Worm (Caenorhabditis elegans) whole organism, young adult: ENCODE results near the gene mpk-2.
A peak's percentile ranks its signal among the peaks of the same experiment; 100 is the strongest.

Experiments
- B0019.2 ChIP-seq: fragments of 200-800 bp; sonication (Bioruptor generic); conservative IDR thresholded peaks from 2 replicates; pipeline ENCODE4 v1.3.6; 2022; ENCODE audit warnings: missing genetic modification reagents, missing genetic modification characterization, missing compliant biosample characterization
- B0035.1 ChIP-seq: sonication (generic microtip); optimal IDR thresholded peaks from 2 replicates; lab custom pipeline; 2016; ENCODE audit warnings: missing genetic modification characterization, mild to moderate bottlenecking, missing compliant biosample characterization, missing genotype, missing genetic modification reagents
- C17E4.6 ChIP-seq: fragments of 200-800 bp; sonication (Bioruptor generic); IDR thresholded peaks from 2 replicates; pipeline ENCODE4 v1.3.6; 2022; ENCODE audit warnings: missing genetic modification reagents, missing genetic modification characterization, missing compliant biosample characterization
- F23B12.7 ChIP-seq: sonication (generic microtip); optimal IDR thresholded peaks from 2 replicates; lab custom pipeline; 2017; ENCODE audit warnings: missing genetic modification characterization, mild to moderate bottlenecking, missing compliant biosample characterization, antibody characterized with exemption, moderate library complexity; ENCODE audit not compliant: insufficient read depth
- F37B4.10 ChIP-seq: fragments of 200-800 bp; sonication (Bioruptor generic); IDR thresholded peaks from 2 replicates; pipeline ENCODE4 v1.3.6; 2022; ENCODE audit warnings: missing genetic modification characterization, missing compliant biosample characterization
- F55B11.4 ChIP-seq: sonication (generic microtip); optimal IDR thresholded peaks from 2 replicates; lab custom pipeline; 2016; ENCODE audit warnings: missing compliant biosample characterization, missing genetic modification characterization, borderline replicate concordance; ENCODE audit not compliant: insufficient read depth
- K11D2.4 ChIP-seq: fragments of 200-800 bp; sonication (Bioruptor generic); IDR thresholded peaks from 2 replicates; pipeline ENCODE4 v1.3.6; 2022; ENCODE audit warnings: missing genetic modification reagents, missing genetic modification characterization, missing compliant biosample characterization
- T07F8.4 ChIP-seq: sonication (generic microtip); optimal IDR thresholded peaks from 2 replicates; lab custom pipeline; 2016; ENCODE audit warnings: mild to moderate bottlenecking, missing genetic modification characterization, moderate library complexity, missing compliant biosample characterization
- Y53F4B.3 ChIP-seq: fragments of 200-800 bp; sonication (Bioruptor generic); IDR thresholded peaks from 2 replicates; pipeline ENCODE4 v1.3.6; 2022; ENCODE audit warnings: missing genetic modification reagents, missing genetic modification characterization, missing compliant biosample characterization
- Y67H2A.10 ChIP-seq: fragments of 200-800 bp; sonication (Bioruptor generic); conservative IDR thresholded peaks from 2 replicates; pipeline ENCODE4 v1.3.6; 2022; ENCODE audit warnings: missing genetic modification reagents, missing genetic modification characterization, missing compliant biosample characterization
- Y79H2A.3 ChIP-seq: fragments of 200-800 bp; sonication (Bioruptor generic); conservative IDR thresholded peaks from 2 replicates; pipeline ENCODE4 v1.3.6; 2022; ENCODE audit warnings: missing genetic modification reagents, missing genetic modification characterization, missing compliant biosample characterization
- akir-1 ChIP-seq: fragments of 200-800 bp; sonication (Bioruptor generic); optimal IDR thresholded peaks from 2 replicates; lab custom pipeline; 2018; ENCODE audit warnings: mild to moderate bottlenecking, missing genetic modification characterization, moderate library complexity, missing compliant biosample characterization
- ama-1 ChIP-seq, 3 experiments: fragments of 150-350 bp in 1 of 3; sonication (generic microtip) in 2 of 3; optimal IDR thresholded peaks; 2 replicates each; lab custom pipeline; 2014 to 2018; ENCODE audit warnings: missing biosample characterization in 2 of 3, missing genetic modification characterization in 2 of 3, missing genetic modification reagents in 2 of 3
- aptf-3 ChIP-seq: fragments of 200-800 bp; sonication (Bioruptor generic); IDR thresholded peaks from 2 replicates; pipeline ENCODE4 v1.3.6; 2022; ENCODE audit warnings: missing genetic modification characterization, missing compliant biosample characterization
- cebp-2 ChIP-seq: fragments of 200-800 bp; sonication (Bioruptor generic); IDR thresholded peaks from 2 replicates; pipeline ENCODE4 v1.3.6; 2022; ENCODE audit warnings: missing genetic modification characterization, missing compliant biosample characterization
- ceh-100 ChIP-seq: fragments of 200-800 bp; sonication (Bioruptor generic); IDR thresholded peaks from 2 replicates; pipeline ENCODE4 v1.3.6; 2022; ENCODE audit warnings: missing genetic modification reagents, missing genetic modification characterization, missing compliant biosample characterization
- ceh-27 ChIP-seq: fragments of 200-800 bp; sonication (Bioruptor generic); optimal IDR thresholded peaks from 2 replicates; lab custom pipeline; 2018; ENCODE audit warnings: mild to moderate bottlenecking, missing genetic modification characterization, moderate library complexity, missing compliant biosample characterization
- ceh-58 ChIP-seq: fragments of 200-800 bp; sonication (Bioruptor generic); IDR thresholded peaks from 2 replicates; pipeline ENCODE4 v1.3.6; 2022; ENCODE audit warnings: missing genetic modification characterization, missing compliant biosample characterization
- ceh-91 ChIP-seq: fragments of 200-800 bp; sonication (Bioruptor generic); IDR thresholded peaks from 2 replicates; pipeline ENCODE4 v1.3.6; 2022; ENCODE audit warnings: missing genetic modification reagents, missing genetic modification characterization, missing compliant biosample characterization
- chd-7 ChIP-seq: sonication (generic microtip); optimal IDR thresholded peaks from 2 replicates; lab custom pipeline; 2016; ENCODE audit warnings: mild to moderate bottlenecking, missing genetic modification characterization, moderate library complexity, missing compliant biosample characterization
- efl-1 ChIP-seq: fragments of 150-350 bp; optimal IDR thresholded peaks from 2 replicates; lab custom pipeline; 2014; ENCODE audit warnings: missing biosample characterization, missing genetic modification reagents, missing genetic modification characterization
- egl-44 ChIP-seq: fragments of 200-800 bp; sonication (Bioruptor generic); IDR thresholded peaks from 2 replicates; pipeline ENCODE4 v1.3.6; 2022; ENCODE audit warnings: missing genetic modification reagents, missing genetic modification characterization, missing compliant biosample characterization
- egrh-3 ChIP-seq: fragments of 200-800 bp; sonication (Bioruptor generic); IDR thresholded peaks from 2 replicates; pipeline ENCODE4 v1.3.6; 2022; ENCODE audit warnings: missing genetic modification reagents, missing genetic modification characterization, missing compliant biosample characterization
- gei-17 ChIP-seq: fragments of 200-800 bp; sonication (Bioruptor generic); optimal IDR thresholded peaks from 2 replicates; lab custom pipeline; 2018; ENCODE audit warnings: mild to moderate bottlenecking, missing genetic modification characterization, missing compliant biosample characterization
- hlh-26 ChIP-seq: fragments of 200-800 bp; sonication (Bioruptor generic); conservative IDR thresholded peaks from 2 replicates; pipeline ENCODE4 v1.3.6; 2022; ENCODE audit warnings: missing genetic modification reagents, missing genetic modification characterization, missing compliant biosample characterization
- hmg-1.2 ChIP-seq: fragments of 200-800 bp; sonication (Bioruptor generic); IDR thresholded peaks from 2 replicates; pipeline ENCODE4 v1.3.6; 2022; ENCODE audit warnings: missing genetic modification reagents, missing genetic modification characterization, missing compliant biosample characterization
- hsf-1 ChIP-seq: fragments of 200-800 bp; sonication (Bioruptor generic); IDR thresholded peaks from 2 replicates; pipeline ENCODE4 v1.3.6; 2022; ENCODE audit warnings: missing genetic modification reagents, missing genetic modification characterization, missing compliant biosample characterization
- lag-1 ChIP-seq: fragments of 200-800 bp; sonication (Bioruptor generic); IDR thresholded peaks from 2 replicates; pipeline ENCODE4 v1.3.6; 2022; ENCODE audit warnings: missing genetic modification reagents, missing genetic modification characterization, missing compliant biosample characterization
- lin-26 ChIP-seq: fragments of 200-800 bp; sonication (Bioruptor generic); IDR thresholded peaks from 2 replicates; pipeline ENCODE4 v1.3.6; 2022; ENCODE audit warnings: missing genetic modification reagents, missing genetic modification characterization, missing compliant biosample characterization
- lin-35 ChIP-seq, 3 experiments: fragments of 150-350 bp in 2 of 3; sonication (generic microtip) in 1 of 3; optimal IDR thresholded peaks; 2 replicates each; lab custom pipeline; 2014 to 2018; ENCODE audit warnings: missing biosample characterization in 3 of 3, missing genetic modification characterization in 3 of 3, missing genetic modification reagents in 3 of 3
- lin-54 ChIP-seq: fragments of 200-800 bp; sonication (Bioruptor generic); optimal IDR thresholded peaks from 2 replicates; lab custom pipeline; 2018; ENCODE audit warnings: mild to moderate bottlenecking, missing genetic modification characterization, missing compliant biosample characterization
- lir-1 ChIP-seq: fragments of 200-800 bp; sonication (Bioruptor generic); conservative IDR thresholded peaks from 2 replicates; pipeline ENCODE4 v1.3.6; 2022; ENCODE audit warnings: missing genetic modification reagents, missing genetic modification characterization, missing compliant biosample characterization
- lsl-1 ChIP-seq: fragments of 200-800 bp; sonication (Bioruptor generic); optimal IDR thresholded peaks from 2 replicates; lab custom pipeline; 2018; ENCODE audit warnings: mild to moderate bottlenecking, missing genetic modification characterization, moderate library complexity, missing compliant biosample characterization
- mes-4 ChIP-seq: sonication (generic microtip); optimal IDR thresholded peaks from 2 replicates; lab custom pipeline; 2016; ENCODE audit warnings: missing genotype, missing genetic modification characterization, missing compliant biosample characterization
- mxl-1 ChIP-seq: sonication (generic microtip); optimal IDR thresholded peaks from 2 replicates; lab custom pipeline; 2016; ENCODE audit warnings: missing genetic modification characterization, missing compliant biosample characterization
- nfya-1 ChIP-seq: sonication (generic microtip); optimal IDR thresholded peaks from 2 replicates; lab custom pipeline; 2017; ENCODE audit warnings: antibody characterized with exemption, missing compliant biosample characterization, missing genetic modification characterization, borderline replicate concordance; ENCODE audit not compliant: insufficient read depth
- rpc-1 ChIP-seq, 2 experiments: fragments of 150-350 bp in 1 of 2; sonication (generic microtip) in 1 of 2; optimal IDR thresholded peaks; 2 replicates each; lab custom pipeline; 2014 to 2018; ENCODE audit warnings: missing biosample characterization in 1 of 2, missing genetic modification characterization in 1 of 2, missing genetic modification reagents in 1 of 2, missing genotype in 1 of 2
- sdz-38 ChIP-seq: sonication (generic microtip); optimal IDR thresholded peaks from 2 replicates; lab custom pipeline; 2016; ENCODE audit warnings: missing genotype, missing genetic modification characterization, missing compliant biosample characterization
- sea-2 ChIP-seq: fragments of 200-800 bp; sonication (Bioruptor generic); IDR thresholded peaks from 2 replicates; pipeline ENCODE4 v1.3.6; 2022; ENCODE audit warnings: missing genetic modification characterization, missing compliant biosample characterization
- snpc-1.3 ChIP-seq: sonication (generic microtip); optimal IDR thresholded peaks from 2 replicates; lab custom pipeline; 2017; ENCODE audit warnings: missing genetic modification characterization, mild to moderate bottlenecking, missing compliant biosample characterization, antibody characterized with exemption, moderate library complexity, missing genotype, missing genetic modification reagents; ENCODE audit not compliant: insufficient read depth
- snpc-4 ChIP-seq, 5 experiments: fragments of 150-350 bp in 1 of 5; sonication (generic microtip) in 4 of 5; optimal IDR thresholded peaks; 2 replicates each; lab custom pipeline; 2014 to 2018; ENCODE audit warnings: missing genetic modification characterization in 5 of 5, missing biosample characterization in 3 of 5, antibody characterized with exemption in 2 of 5, mild to moderate bottlenecking in 2 of 5, missing compliant biosample characterization in 2 of 5, missing genotype in 2 of 5, moderate library complexity in 2 of 5, missing genetic modification reagents in 1 of 5
- somi-1 ChIP-seq: fragments of 200-800 bp; sonication (Bioruptor generic); optimal IDR thresholded peaks from 2 replicates; lab custom pipeline; 2018; ENCODE audit warnings: mild to moderate bottlenecking, missing genetic modification characterization, missing compliant biosample characterization
- sptf-2 ChIP-seq: fragments of 200-800 bp; sonication (Bioruptor generic); optimal IDR thresholded peaks from 2 replicates; lab custom pipeline; 2018; ENCODE audit warnings: mild to moderate bottlenecking, missing genetic modification characterization, missing compliant biosample characterization
- zfh-2 ChIP-seq: fragments of 200-800 bp; sonication (Bioruptor generic); conservative IDR thresholded peaks from 2 replicates; pipeline ENCODE4 v1.3.6; 2022; ENCODE audit warnings: missing genetic modification reagents, missing genetic modification characterization, missing compliant biosample characterization
- ztf-18 ChIP-seq: sonication (generic microtip); optimal IDR thresholded peaks from 2 replicates; lab custom pipeline; 2016; ENCODE audit warnings: missing genotype, mild to moderate bottlenecking, missing genetic modification characterization, missing compliant biosample characterization
- ztf-26 ChIP-seq: sonication (generic microtip); optimal IDR thresholded peaks from 2 replicates; lab custom pipeline; 2017; ENCODE audit warnings: missing genetic modification characterization, missing compliant biosample characterization

Gene mpk-2

ce11 chrII:5105020-5105419 lies 1.1 kb downstream of the mpk-2 start (continued):
- TF ChIP-seq chd-7 (tag; lab: Kevin White, UChicago) (peak; percentile 91), lin-26 (GFP tag; lab: Robert Waterston, UW) (peak; percentile 96), zfh-2 (GFP tag; lab: Robert Waterston, UW) (no peak), lsl-1 (GFP tag; lab: Kevin White, UChicago) (peak; percentile 57), sptf-2 (GFP tag; lab: Kevin White, UChicago) (peak; percentile 75), C17E4.6 (GFP tag; lab: Robert Waterston, UW) (peak; percentile 63), F37B4.10 (GFP tag; lab: Robert Waterston, UW) (no peak), B0035.1 (tag; lab: Kevin White, UChicago) (peak; percentile 27), efl-1 (no peak), F23B12.7 (tag; lab: Kevin White, UChicago) (peak; percentile 90), akir-1 (peak; percentile 83), ceh-91 (GFP tag; lab: Robert Waterston, UW) (no peak), B0019.2 (GFP tag; lab: Robert Waterston, UW) (peak; percentile 37; the same call in 1 of the 2 replicates), lir-1 (GFP tag; lab: Robert Waterston, UW) (peak; percentile 61; the same call in 1 of the 2 replicates), T07F8.4 (tag; lab: Kevin White, UChicago) (peak; percentile 73), nfya-1 (tag; lab: Kevin White, UChicago) (no peak), K11D2.4 (GFP tag; lab: Robert Waterston, UW) (peak; percentile 62), sdz-38 (tag; lab: Kevin White, UChicago) (no peak), Y67H2A.10 (0 out of 2 replicates have a peak, but pooled peaks have one; percentile 8), hlh-26 (0 out of 2 replicates have a peak, but pooled peaks have one; percentile 20), hmg-1.2 (peak; percentile 85), lag-1 (GFP tag; lab: Robert Waterston, UW) (no peak), ztf-18 (tag; lab: Kevin White, UChicago) (peak; percentile 81), egrh-3 (GFP tag; lab: Robert Waterston, UW) (peak; percentile 56), mxl-1 (peak; percentile 95), ceh-100 (peak; percentile 78), ztf-26 (peak; percentile 86), gei-17 (GFP tag; lab: Kevin White, UChicago) (peak; percentile 18), hsf-1 (GFP tag; lab: Robert Waterston, UW) (peak; percentile 54; the same call in 1 of the 2 replicates), cebp-2 (GFP tag; lab: Robert Waterston, UW) (peak; percentile 94; the same call in 1 of the 2 replicates), rpc-1 (optimal IDR thresholded peaks at IDR 0.05; lab: Kevin White, UChicago) (peak; percentile 99), rpc-1 (tag; optimal IDR thresholded peaks at IDR 0.05; lab: Kevin White, UChicago) (peak; percentile 100), Y53F4B.3 (GFP tag; lab: Robert Waterston, UW) (no peak), mes-4 (tag; lab: Kevin White, UChicago) (peak; percentile 91), snpc-4 (GFP tag; optimal IDR thresholded peaks at IDR 0.05; lab: Kevin White, UChicago) (peak; percentile 80), snpc-4 (tag; optimal IDR thresholded peaks at IDR 0.05; lab: Kevin White, UChicago) (peak; percentile 26 to 87 (median 74)), lin-54 (GFP tag; lab: Kevin White, UChicago) (peak; percentile 77), aptf-3 (GFP tag; lab: Robert Waterston, UW) (0 out of 2 replicates have a peak, but pooled peaks have one; percentile 58), ceh-27 (GFP tag; lab: Kevin White, UChicago) (peak; percentile 91), ama-1 (optimal IDR thresholded peaks at IDR 0.05; lab: Kevin White, UChicago) (no peak), ama-1 (GFP tag; optimal IDR thresholded peaks at IDR 0.05; lab: Kevin White, UChicago) (peak; percentile 90 to 94), egl-44 (GFP tag; lab: Robert Waterston, UW) (peak; percentile 90), ceh-58 (GFP tag; lab: Robert Waterston, UW) (no peak), somi-1 (GFP tag; lab: Kevin White, UChicago) (peak; percentile 87), snpc-1.3 (tag; lab: Kevin White, UChicago) (peak; percentile 89), F55B11.4 (tag; lab: Kevin White, UChicago) (no peak), Y79H2A.3 (GFP tag; lab: Robert Waterston, UW) (peak; percentile 67; the same call in 1 of the 2 replicates), sea-2 (GFP tag; lab: Robert Waterston, UW) (no peak), lin-35 (GFP tag; optimal IDR thresholded peaks at IDR 0.05; lab: Kevin White, UChicago) (no peak)
